Fruit fly (Drosophila melanogaster): ENCODE measurements around the gene Tdh.

Tdh gene

DNA sequence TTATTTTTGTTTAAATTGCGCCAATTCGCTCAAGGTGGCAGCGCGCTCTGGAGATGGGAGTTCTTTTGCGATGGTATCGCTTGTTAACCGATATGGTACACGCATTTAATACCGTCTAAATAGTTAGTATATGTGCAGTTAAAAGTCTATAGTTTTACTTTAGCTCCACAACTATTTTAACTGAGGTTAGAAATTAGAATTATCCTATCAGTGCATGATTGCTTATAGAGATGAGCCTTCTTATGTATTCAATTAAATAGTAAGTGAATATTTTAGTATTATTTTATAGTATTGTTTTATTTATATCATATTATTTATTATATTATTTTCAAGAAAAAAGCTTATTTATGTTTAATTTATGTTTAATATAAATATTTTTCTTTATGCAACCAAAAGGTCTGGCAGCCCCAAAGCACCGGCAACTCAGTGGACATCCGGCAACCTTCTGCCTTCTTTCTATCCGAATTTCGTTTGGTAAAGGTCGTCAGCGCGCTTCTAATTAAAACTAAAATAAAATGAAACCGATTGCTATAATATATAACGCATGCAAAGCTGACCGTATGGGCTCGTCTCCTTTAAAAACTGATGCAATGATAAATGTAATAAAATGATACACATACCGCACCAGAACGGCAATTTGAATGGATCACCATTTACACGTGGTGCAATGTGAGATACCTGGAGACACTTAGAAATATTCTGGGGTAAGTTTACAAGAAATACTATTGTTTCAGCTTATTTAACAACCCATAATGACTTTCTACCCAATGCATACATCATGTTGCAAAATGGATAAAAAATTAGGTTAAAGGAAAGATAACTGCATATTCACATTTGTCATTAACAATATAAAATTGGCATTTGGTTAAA lies 13.7 kb upstream of the Tdh start, which contains the start of gene CG5199 (continued):
- TF ChIP-seq Mad (GFP tag; optimal IDR thresholded peaks at IDR 0.05) (no peak), E2f2 (GFP tag; IDR thresholded peaks at IDR 0.05) (peak; percentile 62), btn (GFP tag; optimal IDR thresholded peaks at IDR 0.05) (no peak), CG17802 (tag; optimal IDR thresholded peaks at IDR 0.05) (peak; percentile 1), Taf1 (GFP tag; IDR thresholded peaks at IDR 0.05) (no peak), CG1529 (GFP tag; optimal IDR thresholded peaks at IDR 0.05) (no peak), Lpt (GFP tag; optimal IDR thresholded peaks at IDR 0.05) (no peak), NC2β (GFP tag; optimal IDR thresholded peaks at IDR 0.05) (no peak), luna (GFP tag; optimal IDR thresholded peaks at IDR 0.05) (no peak), eve (GFP tag; optimal IDR thresholded peaks at IDR 0.05) (no peak), CG10979 (tag; optimal IDR thresholded peaks at IDR 0.05) (peak; percentile 59), CG17385 (GFP tag; optimal IDR thresholded peaks at IDR 0.05) (peak; percentile 36), CG30403 (GFP tag; optimal IDR thresholded peaks at IDR 0.05) (peak; percentile 83), CG18262 (tag; optimal IDR thresholded peaks at IDR 0.05) (peak; percentile 87), Six4 (GFP tag; optimal IDR thresholded peaks at IDR 0.05) (peak; percentile 43), Spps (tag; optimal IDR thresholded peaks at IDR 0.05) (peak; percentile 26), mld (GFP tag; IDR thresholded peaks at IDR 0.05; ENCODE audit: partially characterized antibody) (no peak), Fer1 (GFP tag; optimal IDR thresholded peaks at IDR 0.05) (peak; percentile 60), CG10321 (GFP tag; IDR thresholded peaks at IDR 0.05) (no peak), en (GFP tag; optimal IDR thresholded peaks at IDR 0.05) (no peak), cg (GFP tag; optimal IDR thresholded peaks at IDR 0.05) (no peak), CG11093 (GFP tag; IDR thresholded peaks at IDR 0.05) (peak; percentile 63; the same call in 2 of the 3 replicates), Oaz (GFP tag; IDR thresholded peaks at IDR 0.05) (no peak), CG2678 (tag; optimal IDR thresholded peaks at IDR 0.05) (peak; percentile 75), Nf-YB (GFP tag; optimal IDR thresholded peaks at IDR 0.05) (peak; percentile 50), Deaf1 (tag; optimal IDR thresholded peaks at IDR 0.05) (no peak), CG6689 (GFP tag; IDR thresholded peaks at IDR 0.05) (peak; percentile 66), CG10147 (GFP tag; optimal IDR thresholded peaks at IDR 0.05) (no peak), ranshi (GFP tag; IDR thresholded peaks at IDR 0.05) (peak; percentile 56; the same call in 1 of the 2 replicates), CG14441 (GFP tag; IDR thresholded peaks at IDR 0.05) (peak; percentile 68), CG12236 (GFP tag; optimal IDR thresholded peaks at IDR 0.05) (no peak), ind (GFP tag; optimal IDR thresholded peaks at IDR 0.05) (peak; percentile 78), cad (GFP tag; optimal IDR thresholded peaks at IDR 0.05) (no peak), YL-1 (GFP tag; optimal IDR thresholded peaks at IDR 0.05) (peak; percentile 41), Neu2 (GFP tag; optimal IDR thresholded peaks at IDR 0.05; ENCODE audit: borderline replicate concordance) (no peak), CG4360 (GFP tag; IDR thresholded peaks at IDR 0.05) (no peak), nau (GFP tag; optimal IDR thresholded peaks at IDR 0.05) (no peak), CG30020 (tag; optimal IDR thresholded peaks at IDR 0.05) (peak; percentile 77), CG11398 (GFP tag; optimal IDR thresholded peaks at IDR 0.05) (no peak), Side (GFP tag; optimal IDR thresholded peaks at IDR 0.05) (no peak), bbx (GFP tag; IDR thresholded peaks at IDR 0.05; ENCODE audit: partially characterized antibody) (peak; percentile 67), Sin3A (optimal IDR thresholded peaks at IDR 0.05) (peak; percentile 58), CG30431 (GFP tag; optimal IDR thresholded peaks at IDR 0.05) (peak; percentile 42), sens-2 (GFP tag; IDR thresholded peaks at IDR 0.05) (no peak), CG8089 (GFP tag; optimal IDR thresholded peaks at IDR 0.05) (no peak), shn (GFP tag; optimal IDR thresholded peaks at IDR 0.05) (peak; percentile 22), al (GFP tag; IDR thresholded peaks at IDR 0.05) (0 out of 2 replicates have a peak, but pooled peaks have one; percentile 11), zfh2 (GFP tag; optimal IDR thresholded peaks at IDR 0.05) (peak; percentile 53), NFAT (GFP tag; IDR thresholded peaks at IDR 0.05) (peak; percentile 69), CG4282 (GFP tag; optimal IDR thresholded peaks at IDR 0.05) (no peak), ERR (GFP tag; optimal IDR thresholded peaks at IDR 0.05) (no peak)
